Fruit fly (Drosophila melanogaster): ENCODE results near the gene CG9095.

DNA sequence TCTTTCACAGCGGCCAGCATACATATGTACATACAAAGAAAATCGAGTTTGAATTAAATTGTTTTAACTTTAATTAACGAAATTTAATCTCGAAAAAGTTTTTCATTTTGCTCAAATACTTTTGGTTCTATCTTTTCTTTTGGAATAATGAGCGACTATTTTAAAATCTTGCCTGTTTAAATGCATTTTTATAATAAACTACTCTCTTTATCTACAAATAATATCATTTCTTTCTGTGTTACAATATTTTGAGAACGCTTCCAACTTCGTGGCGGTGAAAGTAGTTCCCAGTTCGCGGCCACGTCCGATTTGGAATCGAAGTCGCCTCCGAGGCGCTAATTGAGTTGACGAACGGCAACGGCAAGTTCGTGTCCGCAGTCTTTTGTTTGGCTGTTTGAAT is 12.8 kb downstream of the CG9095 start:
- TF ChIP-seq CTCF (optimal IDR thresholded peaks at IDR 0.05) (no peak), CG8478 (optimal IDR thresholded peaks at IDR 0.05) (no peak)

Measured in S2 (cell line).